Fruit fly (Drosophila melanogaster): Measurements from ENCODE around the gene comt.

comt gene

DNA sequence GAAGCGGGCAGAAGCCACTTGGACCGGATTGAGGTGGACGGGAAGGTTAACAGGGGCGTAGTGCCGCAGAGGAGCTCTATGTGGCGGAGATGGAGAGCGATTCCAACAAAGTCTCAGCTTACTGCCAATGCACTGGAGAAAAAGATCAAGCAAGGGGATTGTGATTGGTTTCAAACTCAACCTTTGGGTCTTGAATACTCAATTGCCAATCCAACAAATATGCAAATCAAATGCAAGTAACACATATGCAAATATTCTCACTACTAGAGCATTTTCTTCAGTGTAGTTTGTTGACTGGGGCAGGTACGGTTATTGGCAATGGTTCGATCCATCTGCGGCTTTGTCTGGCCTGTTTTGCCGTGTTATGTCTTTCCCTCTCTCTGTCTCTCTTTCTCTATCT lies 7.5 kb upstream of the comt start (continued):
- TF ChIP-seq ato (GFP tag; IDR thresholded peaks at IDR 0.05; ENCODE audit: partially characterized antibody) (no peak), CG14441 (GFP tag; IDR thresholded peaks at IDR 0.05) (peak; percentile 83), ftz-f1 (GFP tag; optimal IDR thresholded peaks at IDR 0.05) (no peak), cad (GFP tag; optimal IDR thresholded peaks at IDR 0.05) (no peak), CG8089 (GFP tag; optimal IDR thresholded peaks at IDR 0.05) (peak; percentile 68), CG11398 (GFP tag; optimal IDR thresholded peaks at IDR 0.05) (peak; percentile 53), abd-A (tag; optimal IDR thresholded peaks at IDR 0.05) (no peak), CTCF (GFP tag; optimal IDR thresholded peaks at IDR 0.05) (peak; percentile 37), CG6683 (GFP tag; optimal IDR thresholded peaks at IDR 0.05) (peak; percentile 33), cwo (GFP tag; optimal IDR thresholded peaks at IDR 0.05) (peak; percentile 67), cg (GFP tag; optimal IDR thresholded peaks at IDR 0.05) (no peak), CG2875 (GFP tag; optimal IDR thresholded peaks at IDR 0.05) (peak; percentile 68), Max (GFP tag; optimal IDR thresholded peaks at IDR 0.05) (peak; percentile 37), CG9609 (GFP tag; optimal IDR thresholded peaks at IDR 0.05) (peak; percentile 76), Med (GFP tag) (peak; percentile 98), Lhr (GFP tag; optimal IDR thresholded peaks at IDR 0.05) (no peak), CG30403 (GFP tag; optimal IDR thresholded peaks at IDR 0.05) (peak; percentile 84), CG32532 (GFP tag; IDR thresholded peaks at IDR 0.05) (peak; percentile 77), otp (GFP tag; IDR thresholded peaks at IDR 0.05) (peak; percentile 69; the same call in 2 of the 3 replicates), NFAT (GFP tag; IDR thresholded peaks at IDR 0.05) (peak; percentile 47), chif (GFP tag; optimal IDR thresholded peaks at IDR 0.05) (peak; percentile 75), ase (GFP tag; IDR thresholded peaks at IDR 0.05) (peak; percentile 75), CG6791 (GFP tag; IDR thresholded peaks at IDR 0.05; ENCODE audit: partially characterized antibody) (no peak), prd (optimal IDR thresholded peaks at IDR 0.05) (no peak), prd (GFP tag; IDR thresholded peaks at IDR 0.05) (peak; percentile 81), nerfin-2 (GFP tag; IDR thresholded peaks at IDR 0.05; ENCODE audit: partially characterized antibody) (no peak), Bgb (GFP tag; IDR thresholded peaks at IDR 0.05; ENCODE audit: partially characterized antibody) (no peak), h (optimal IDR thresholded peaks at IDR 0.05) (no peak), CG2202 (tag; optimal IDR thresholded peaks at IDR 0.05) (peak; percentile 45), CG10321 (GFP tag; IDR thresholded peaks at IDR 0.05) (peak; percentile 27; the same call in 1 of the 2 replicates), dan (GFP tag; IDR thresholded peaks at IDR 0.05) (no peak), Abd-B (GFP tag; optimal IDR thresholded peaks at IDR 0.05) (peak; percentile 68), zfh2 (GFP tag; optimal IDR thresholded peaks at IDR 0.05) (peak; percentile 83), jing (GFP tag; optimal IDR thresholded peaks at IDR 0.05) (peak; percentile 72), gsb (GFP tag; IDR thresholded peaks at IDR 0.05) (peak; percentile 50), CG8478 (optimal IDR thresholded peaks at IDR 0.05) (no peak), Awh (GFP tag; IDR thresholded peaks at IDR 0.05) (peak; percentile 66), kni (GFP tag; optimal IDR thresholded peaks at IDR 0.05) (peak; percentile 4), run (tag; optimal IDR thresholded peaks at IDR 0.05) (peak; percentile 24), CG15479 (GFP tag; optimal IDR thresholded peaks at IDR 0.05) (no peak), CG16779 (GFP tag; IDR thresholded peaks at IDR 0.05) (peak; percentile 64; the same call in 1 of the 2 replicates), CG33557 (GFP tag; optimal IDR thresholded peaks at IDR 0.05) (no peak), slbo (GFP tag; IDR thresholded peaks at IDR 0.05) (peak; percentile 83), Elba2 (GFP tag; optimal IDR thresholded peaks at IDR 0.05) (no peak), CG2116 (GFP tag; optimal IDR thresholded peaks at IDR 0.05) (no peak), nmo (GFP tag; optimal IDR thresholded peaks at IDR 0.05) (peak; percentile 88), gro (GFP tag; optimal IDR thresholded peaks at IDR 0.05) (peak; percentile 52), gt (GFP tag; IDR thresholded peaks at IDR 0.05) (peak; percentile 58; the same call in 1 of the 2 replicates), tna (GFP tag; IDR thresholded peaks at IDR 0.05; ENCODE audit: partially characterized antibody) (no peak), Antp (GFP tag; optimal IDR thresholded peaks at IDR 0.05) (peak; percentile 95), CG6272 (GFP tag; IDR thresholded peaks at IDR 0.05) (peak; percentile 63), salm (tag; optimal IDR thresholded peaks at IDR 0.05) (peak; percentile 44), CG3726 (GFP tag; IDR thresholded peaks at IDR 0.05) (peak; percentile 82)
